Fruit fly (Drosophila melanogaster) whole organism, prepupa: ENCODE measurements around the gene CG46466.

Experiments used
- CG10631 ChIP-seq: fragments of 200-800 bp; sonication (Bioruptor generic); optimal IDR thresholded peaks from 2 replicates; lab custom pipeline; 2016; ENCODE audit warnings: missing biosample characterization, missing genetic modification characterization
- CG11294 ChIP-seq: fragments of 200-800 bp; sonication (Bioruptor generic); IDR thresholded peaks from 2 replicates; pipeline ENCODE4 v1.3.6; 2022; ENCODE audit warnings: missing biosample characterization, missing genetic modification characterization
- CG15336 ChIP-seq: fragments of 200-800 bp; sonication (Bioruptor generic); IDR thresholded peaks from 2 replicates; pipeline ENCODE4 v1.3.6; 2022; ENCODE audit warnings: missing biosample characterization, missing genetic modification characterization
- CG1621 ChIP-seq: fragments of 200-800 bp; sonication (Bioruptor generic); optimal IDR thresholded peaks from 3 replicates; lab custom pipeline; 2018; ENCODE audit warnings: missing biosample characterization, mild to moderate bottlenecking, missing genetic modification characterization
- CG16779 ChIP-seq: fragments of 200-800 bp; sonication (Bioruptor generic); optimal IDR thresholded peaks from 3 replicates; lab custom pipeline; 2017; ENCODE audit warnings: missing biosample characterization, mild to moderate bottlenecking, missing genetic modification characterization
- CG3032 ChIP-seq: fragments of 200-800 bp; optimal IDR thresholded peaks from 2 replicates; lab custom pipeline; 2019; ENCODE audit warnings: missing biosample characterization, mild to moderate bottlenecking, missing genetic modification characterization, moderate library complexity
- CG31627 ChIP-seq: fragments of 200-800 bp; sonication (Bioruptor generic); optimal IDR thresholded peaks from 3 replicates; lab custom pipeline; 2016; ENCODE audit warnings: missing biosample characterization, missing genetic modification characterization
- CG32006 ChIP-seq: fragments of 200-800 bp; sonication (Bioruptor generic); optimal IDR thresholded peaks from 3 replicates; lab custom pipeline; 2017; ENCODE audit warnings: missing biosample characterization, mild to moderate bottlenecking, missing genetic modification characterization
- CG34406 ChIP-seq: fragments of 200-800 bp; sonication (Bioruptor generic); optimal IDR thresholded peaks from 3 replicates; lab custom pipeline; 2016; ENCODE audit warnings: missing biosample characterization, missing genetic modification characterization
- CG3919 ChIP-seq: fragments of 200-800 bp; sonication (Bioruptor generic); optimal IDR thresholded peaks from 3 replicates; lab custom pipeline; 2016; ENCODE audit warnings: missing biosample characterization, missing genetic modification characterization
- CG4318 ChIP-seq: fragments of 200-800 bp; sonication (Bioruptor generic); optimal IDR thresholded peaks from 3 replicates; lab custom pipeline; 2017; ENCODE audit warnings: missing biosample characterization, mild to moderate bottlenecking, missing genetic modification characterization
- CG6276 ChIP-seq: fragments of 200-800 bp; sonication (Bioruptor generic); optimal IDR thresholded peaks from 2 replicates; lab custom pipeline; 2017; ENCODE audit warnings: missing biosample characterization, mild to moderate bottlenecking, missing genetic modification characterization
- CG6792 ChIP-seq: fragments of 200-800 bp; sonication (Bioruptor generic); optimal IDR thresholded peaks from 3 replicates; lab custom pipeline; 2016; ENCODE audit warnings: missing biosample characterization, missing genetic modification characterization
- CG6854 ChIP-seq: fragments of 200-800 bp; sonication (Bioruptor generic); optimal IDR thresholded peaks from 2 replicates; lab custom pipeline; 2017; ENCODE audit warnings: missing biosample characterization, mild to moderate bottlenecking, missing genetic modification characterization
- CG7368 ChIP-seq: fragments of 200-800 bp; sonication (Bioruptor generic); optimal IDR thresholded peaks from 3 replicates; lab custom pipeline; 2016; ENCODE audit warnings: missing biosample characterization, missing genetic modification characterization
- CG8319 ChIP-seq: fragments of 200-800 bp; sonication (Bioruptor generic); optimal IDR thresholded peaks from 3 replicates; lab custom pipeline; 2016; ENCODE audit warnings: missing biosample characterization, missing genetic modification characterization
- Eip75B ChIP-seq: fragments of 200-800 bp; sonication (Bioruptor generic); optimal IDR thresholded peaks from 3 replicates; lab custom pipeline; 2016; ENCODE audit warnings: missing biosample characterization, missing genetic modification characterization
- Eip78C ChIP-seq: fragments of 200-800 bp; sonication (Bioruptor generic); peaks from one replicate; lab custom pipeline; 2016; ENCODE audit warnings: missing biosample characterization, missing genetic modification characterization
- Ets21C ChIP-seq: fragments of 200-800 bp; sonication (Bioruptor generic); optimal IDR thresholded peaks from 3 replicates; lab custom pipeline; 2016; ENCODE audit warnings: missing biosample characterization, missing genetic modification characterization
- Ets96B ChIP-seq: fragments of 200-800 bp; optimal IDR thresholded peaks from 2 replicates; lab custom pipeline; 2019; ENCODE audit warnings: missing biosample characterization, mild to moderate bottlenecking, missing genetic modification characterization, moderate library complexity
- Gug ChIP-seq: fragments of 200-800 bp; sonication (Bioruptor generic); IDR thresholded peaks from 2 replicates; pipeline ENCODE4 v1.3.6; 2022; ENCODE audit warnings: missing biosample characterization, missing genetic modification characterization
- Hr38 ChIP-seq: sonication (Bioruptor generic); optimal IDR thresholded peaks from 2 replicates; lab custom pipeline; 2016; ENCODE audit warnings: missing biosample characterization, missing genetic modification characterization
- Hr39 ChIP-seq: fragments of 200-800 bp; sonication (Bioruptor generic); optimal IDR thresholded peaks from 2 replicates; lab custom pipeline; 2016; ENCODE audit warnings: missing biosample characterization, missing genetic modification characterization
- Hr4 ChIP-seq: fragments of 200-800 bp; sonication (Bioruptor generic); optimal IDR thresholded peaks from 3 replicates; lab custom pipeline; 2016; ENCODE audit warnings: missing biosample characterization, missing genetic modification characterization
- OdsH ChIP-seq: fragments of 200-800 bp; sonication (Bioruptor generic); optimal IDR thresholded peaks from 3 replicates; lab custom pipeline; 2016; ENCODE audit warnings: missing biosample characterization, missing genetic modification characterization
- Smox ChIP-seq: fragments of 200-800 bp; sonication (Bioruptor generic); optimal IDR thresholded peaks from 3 replicates; lab custom pipeline; 2016; ENCODE audit warnings: missing biosample characterization, missing genetic modification characterization
- Sox102F ChIP-seq: fragments of 200-800 bp; sonication (Bioruptor generic); optimal IDR thresholded peaks from 2 replicates; lab custom pipeline; 2016; ENCODE audit warnings: missing biosample characterization, mild to moderate bottlenecking, missing genetic modification characterization
- Sox14 ChIP-seq: fragments of 200-800 bp; sonication (Bioruptor generic); optimal IDR thresholded peaks from 3 replicates; lab custom pipeline; 2016; ENCODE audit warnings: missing biosample characterization, missing genetic modification characterization
- Sox15 ChIP-seq: fragments of 200-800 bp; sonication (Bioruptor generic); optimal IDR thresholded peaks from 3 replicates; lab custom pipeline; 2016; ENCODE audit warnings: missing biosample characterization, missing genetic modification characterization
- achi ChIP-seq: fragments of 200-800 bp; sonication (Bioruptor generic); optimal IDR thresholded peaks from 3 replicates; lab custom pipeline; 2016; ENCODE audit warnings: missing biosample characterization, missing genetic modification characterization
- acj6 ChIP-seq: fragments of 200-800 bp; sonication (Bioruptor generic); optimal IDR thresholded peaks from 3 replicates; lab custom pipeline; 2016; ENCODE audit warnings: missing biosample characterization, missing genetic modification characterization
- cyc ChIP-seq: fragments of 200-800 bp; sonication (Bioruptor generic); optimal IDR thresholded peaks from 3 replicates; lab custom pipeline; 2016; ENCODE audit warnings: missing biosample characterization, missing genetic modification characterization
- dac ChIP-seq: fragments of 200-800 bp; sonication (Bioruptor generic); optimal IDR thresholded peaks from 2 replicates; lab custom pipeline; 2017; ENCODE audit warnings: missing biosample characterization, mild to moderate bottlenecking, missing genetic modification characterization
- dsx ChIP-seq: fragments of 200-800 bp; optimal IDR thresholded peaks from 3 replicates; lab custom pipeline; 2019; ENCODE audit warnings: missing biosample characterization, mild to moderate bottlenecking, missing genetic modification characterization, moderate library complexity; ENCODE audit not compliant: poor library complexity, severe bottlenecking
- esn ChIP-seq: fragments of 200-800 bp; sonication (Bioruptor generic); optimal IDR thresholded peaks from 2 replicates; lab custom pipeline; 2016; ENCODE audit warnings: missing biosample characterization, mild to moderate bottlenecking, missing genetic modification characterization, moderate library complexity
- fkh ChIP-seq: fragments of 200-800 bp; sonication (Bioruptor generic); optimal IDR thresholded peaks from 3 replicates; lab custom pipeline; 2017; ENCODE audit warnings: missing biosample characterization, mild to moderate bottlenecking, missing genetic modification characterization, moderate library complexity
- lz ChIP-seq: fragments of 200-800 bp; sonication (Bioruptor generic); optimal IDR thresholded peaks from 3 replicates; lab custom pipeline; 2016; ENCODE audit warnings: missing biosample characterization, missing genetic modification characterization
- net ChIP-seq: fragments of 200-800 bp; sonication (Bioruptor generic); optimal IDR thresholded peaks from 3 replicates; lab custom pipeline; 2016; ENCODE audit warnings: missing biosample characterization, missing genetic modification characterization
- pdm3 ChIP-seq: fragments of 200-800 bp; sonication (Bioruptor generic); optimal IDR thresholded peaks from 3 replicates; lab custom pipeline; 2016; ENCODE audit warnings: missing biosample characterization, missing genetic modification characterization
- salr ChIP-seq, 2 experiments: fragments of 200-800 bp; sonication (Bioruptor generic); optimal IDR thresholded peaks; 3 replicates each; lab custom pipeline; 2016 to 2018; ENCODE audit warnings: missing biosample characterization in 2 of 2, missing genetic modification characterization in 2 of 2, mild to moderate bottlenecking in 1 of 2
- ss ChIP-seq, 2 experiments: fragments of 200-800 bp; sonication (Bioruptor generic); optimal IDR thresholded peaks; 2 replicates in 1 of 2; 3 replicates in 1 of 2; lab custom pipeline; 2017 to 2018; ENCODE audit warnings: mild to moderate bottlenecking in 2 of 2, missing biosample characterization in 2 of 2, missing genetic modification characterization in 2 of 2, moderate library complexity in 1 of 2
- svp ChIP-seq: fragments of 200-800 bp; sonication (Bioruptor generic); peaks from one replicate; lab custom pipeline; 2016; ENCODE audit warnings: missing biosample characterization, missing genetic modification characterization
- topi ChIP-seq: fragments of 200-800 bp; sonication (Bioruptor generic); optimal IDR thresholded peaks from 3 replicates; lab custom pipeline; 2016; ENCODE audit warnings: missing biosample characterization, missing genetic modification characterization
- vri ChIP-seq: fragments of 200-800 bp; sonication (Bioruptor generic); optimal IDR thresholded peaks from 3 replicates; lab custom pipeline; 2016; ENCODE audit warnings: missing biosample characterization, mild to moderate bottlenecking, missing genetic modification characterization

CG46466 gene

dm6 chr4:696638-697037, 33.7 kb upstream of the CG46466 start (continued):
- TF ChIP-seq lz (GFP tag; lab: Kevin White, UChicago) (peak; percentile 14), fkh (GFP tag; lab: Kevin White, UChicago) (no peak), CG8319 (no peak), vri (peak; percentile 72), CG34406 (GFP tag; lab: Kevin White, UChicago) (no peak), salr (GFP tag; optimal IDR thresholded peaks at IDR 0.05; lab: Kevin White, UChicago) (no peak), CG32006 (GFP tag; lab: Kevin White, UChicago) (no peak), CG6276 (GFP tag; lab: Kevin White, UChicago) (no peak), esn (GFP tag; lab: Kevin White, UChicago) (peak; percentile 21), Hr4 (no peak), CG1621 (tag; lab: Kevin White, UChicago) (no peak), CG3919 (GFP tag; lab: Kevin White, UChicago) (peak; percentile 40), Sox102F (GFP tag; lab: Kevin White, UChicago) (peak; percentile 27), Sox15 (GFP tag; lab: Kevin White, UChicago) (no peak), acj6 (GFP tag; lab: Kevin White, UChicago) (no peak), CG3032 (tag; lab: Kevin White, UChicago) (peak; percentile 30), topi (GFP tag; lab: Kevin White, UChicago) (peak; percentile 21), net (GFP tag; lab: Kevin White, UChicago) (no peak), svp (GFP tag; lab: Kevin White, UChicago) (no peak), CG4318 (no peak), CG6792 (GFP tag; lab: Kevin White, UChicago) (no peak), Smox (GFP tag; lab: Kevin White, UChicago) (peak; percentile 27), CG7368 (GFP tag; lab: Kevin White, UChicago) (no peak), Hr39 (GFP tag; lab: Kevin White, UChicago) (peak; percentile 33), CG11294 (GFP tag; lab: Robert Waterston, UW) (no peak), achi (GFP tag; lab: Kevin White, UChicago) (peak; percentile 14), CG10631 (GFP tag; lab: Kevin White, UChicago) (peak; percentile 29), Hr38 (GFP tag; lab: Kevin White, UChicago) (no peak), dsx (GFP tag; lab: Kevin White, UChicago) (no peak), Ets96B (no peak), Gug (no peak), CG15336 (GFP tag; lab: Robert Waterston, UW) (no peak), pdm3 (no peak), Ets21C (GFP tag; lab: Kevin White, UChicago) (no peak), CG16779 (tag; lab: Kevin White, UChicago) (no peak), CG31627 (peak; percentile 29), cyc (peak; percentile 13), ss (GFP tag; optimal IDR thresholded peaks at IDR 0.05; lab: Kevin White, UChicago) (no peak)

- no peak for TF ChIP-seq Eip75B (GFP tag; lab: Kevin White, UChicago)
- peak; percentile 50 for TF ChIP-seq vri
- no peak for TF ChIP-seq dsx (GFP tag; lab: Kevin White, UChicago)
- TF ChIP-seq dac (GFP tag; lab: Kevin White, UChicago), result no peak
- TF ChIP-seq Eip78C (GFP tag; lab: Kevin White, UChicago), result peak; percentile 75
- TF ChIP-seq ss (GFP tag; optimal IDR thresholded peaks at IDR 0.05; lab: Kevin White, UChicago), result peak in 1 of 2 experiments; percentile 10
- peak; percentile 13 for TF ChIP-seq pdm3
- peak; percentile 6 for TF ChIP-seq acj6 (GFP tag; lab: Kevin White, UChicago)
- TF ChIP-seq OdsH, result peak; percentile 10
- peak; percentile 6 for TF ChIP-seq Sox14 (GFP tag; lab: Kevin White, UChicago)
- no peak for TF ChIP-seq CG3919 (GFP tag; lab: Kevin White, UChicago)
- peak; percentile 60 for TF ChIP-seq Sox102F (GFP tag; lab: Kevin White, UChicago)
- TF ChIP-seq CG6854 (GFP tag; lab: Kevin White, UChicago), result peak; percentile 45
- TF ChIP-seq CG6792 (GFP tag; lab: Kevin White, UChicago), result peak; percentile 13
- TF ChIP-seq CG15336 (GFP tag; lab: Robert Waterston, UW), result no peak
- TF ChIP-seq esn (GFP tag; lab: Kevin White, UChicago), result peak; percentile 15
- TF ChIP-seq, all 60 proteins: peak for 11
These were observed 32.9 kb upstream of the CG46466 start, which contains the start of gene myo for dm6 chr4:695845-696244. Gene myo (minus strand): TSS chr4:696055.
